Worm (Caenorhabditis elegans) whole organism, L4 larva: Measurements from ENCODE around the gene F59B2.12.

ENCODE experiments used
- ama-1 ChIP-seq: fragments of 150-350 bp; optimal IDR thresholded peaks from 2 replicates; lab custom pipeline; 2014; ENCODE audit warnings: inconsistent platforms, mixed read lengths
- ceh-82 ChIP-seq: sonication (generic microtip); optimal IDR thresholded peaks from 2 replicates; lab custom pipeline; 2017; ENCODE audit warnings: missing biosample characterization, missing genetic modification characterization
- ctbp-1 ChIP-seq: fragments of 200-800 bp; sonication (Bioruptor generic); IDR thresholded peaks from 2 replicates; pipeline ENCODE4 v1.3.6; 2022; ENCODE audit warnings: missing genetic modification reagents, missing genetic modification characterization, missing compliant biosample characterization
- egl-27 ChIP-seq: sonication (generic microtip); optimal IDR thresholded peaks from 3 replicates; lab custom pipeline; 2017; ENCODE audit warnings: missing biosample characterization, missing genetic modification reagents, missing genetic modification characterization
- fkh-10 ChIP-seq: fragments of 150-350 bp; optimal IDR thresholded peaks from 2 replicates; lab custom pipeline; 2014; ENCODE audit warnings: missing biosample characterization, missing genetic modification reagents, missing genetic modification characterization
- lin-13 ChIP-seq: fragments of 150-350 bp; optimal IDR thresholded peaks from 2 replicates; lab custom pipeline; 2014; ENCODE audit warnings: missing biosample characterization, missing genetic modification reagents, missing genetic modification characterization
- lin-15B ChIP-seq: fragments of 150-350 bp; sonication (generic microtip); optimal IDR thresholded peaks from 3 replicates; lab custom pipeline; 2014; ENCODE audit warnings: missing biosample characterization, missing genetic modification characterization
- madf-5 ChIP-seq, 2 experiments: fragments of 200-800 bp; sonication (Bioruptor generic); IDR thresholded peaks; 2 replicates each; pipeline ENCODE4 v1.3.6; 2022; ENCODE audit warnings: missing compliant biosample characterization in 2 of 2, missing genetic modification characterization in 2 of 2
- nhr-10 ChIP-seq: fragments of 150-350 bp; optimal IDR thresholded peaks from 2 replicates; lab custom pipeline; 2014; ENCODE audit warnings: missing biosample characterization, missing genetic modification characterization
- nhr-28 ChIP-seq: fragments of 150-350 bp; optimal IDR thresholded peaks from 2 replicates; lab custom pipeline; 2014; ENCODE audit warnings: missing biosample characterization, missing genetic modification characterization
- pha-4 ChIP-seq, 2 experiments: fragments of 150-350 bp in 1 of 2; fragments of 200-800 bp in 1 of 2; sonication (Bioruptor generic) in 1 of 2; IDR thresholded peaks in 1 of 2; optimal IDR thresholded peaks in 1 of 2; 2 replicates each; pipeline versions ENCODE4 v1.3.6 to Lab custom; 2014 to 2022; ENCODE audit warnings: missing genetic modification characterization in 2 of 2, missing genetic modification reagents in 2 of 2, missing biosample characterization in 1 of 2, missing compliant biosample characterization in 1 of 2
- unc-130 ChIP-seq: sonication (generic microtip); optimal IDR thresholded peaks from 2 replicates; lab custom pipeline; 2016; ENCODE audit warnings: missing genetic modification reagents, missing genetic modification characterization, missing compliant biosample characterization
- unc-62 ChIP-seq, 3 experiments: fragments of 150-350 bp in 1 of 3; sonication (generic microtip); optimal IDR thresholded peaks in 2 of 3; peaks in 1 of 3; 1 replicate in 1 of 3; 2 replicates in 2 of 3; lab custom pipeline; 2014 to 2017; ENCODE audit warnings: missing biosample characterization in 3 of 3, missing genetic modification characterization in 3 of 3, missing genetic modification reagents in 3 of 3, missing genotype in 1 of 3
- ztf-11 ChIP-seq: fragments of 150-350 bp; optimal IDR thresholded peaks from 2 replicates; lab custom pipeline; 2014; ENCODE audit warnings: missing biosample characterization, missing genetic modification characterization

- TF ChIP-seq egl-27: no peak
- TF ChIP-seq ceh-82: no peak
- peak; percentile 22; the same call in 1 of the 2 replicates for TF ChIP-seq ctbp-1 (GFP tag; lab: Robert Waterston, UW)
- no peak for TF ChIP-seq nhr-28 (tag; lab: Kevin White, UChicago)
- TF ChIP-seq unc-130 (GFP tag; lab: Kevin White, UChicago): no peak
- no peak for TF ChIP-seq madf-5 (GFP tag; IDR thresholded peaks at IDR 0.05; lab: Robert Waterston, UW)
- TF ChIP-seq ztf-11 (tag; lab: Kevin White, UChicago): no peak
- TF ChIP-seq ama-1 (lab: Kevin White, UChicago): no peak
- TF ChIP-seq pha-4 (GFP tag; IDR thresholded peaks at IDR 0.05; lab: Robert Waterston, UW): peak; percentile 33; the same call in 1 of the 2 replicates
- no peak for TF ChIP-seq pha-4 (tag; optimal IDR thresholded peaks at IDR 0.05; lab: Kevin White, UChicago)
- no peak for TF ChIP-seq fkh-10 (GFP tag; lab: Kevin White, UChicago)
- no peak for TF ChIP-seq lin-13
- TF ChIP-seq lin-15B (tag; lab: Kevin White, UChicago): no peak
- TF ChIP-seq nhr-10 (tag; lab: Kevin White, UChicago): no peak
- no peak for TF ChIP-seq unc-62 (GFP tag; optimal IDR thresholded peaks at IDR 0.05 in 1 of 2; lab: Kevin White, UChicago)
- no peak for TF ChIP-seq unc-62 (tag; optimal IDR thresholded peaks at IDR 0.05; lab: Kevin White, UChicago)
Observed at ce11 chrIII:8974835-8975234, 42.6 kb upstream of the F59B2.12 start.
